Fruit fly (Drosophila melanogaster): ENCODE results near the gene rod.
A peak's percentile ranks its signal among the peaks of the same experiment; 100 is the strongest.

rod gene

dm6 chr3R:31627186-31627585, 46.4 kb downstream of the rod start (continued):
- TF ChIP-seq Ets65A (GFP tag), result peak; percentile 39
- TF ChIP-seq Asciz (GFP tag; optimal IDR thresholded peaks at IDR 0.05), result no peak
- no peak for TF ChIP-seq so (GFP tag; IDR thresholded peaks at IDR 0.05)
- no peak for TF ChIP-seq Camta (GFP tag; optimal IDR thresholded peaks at IDR 0.05)
- TF ChIP-seq CG34224 (GFP tag; IDR thresholded peaks at IDR 0.05; ENCODE audit: partially characterized antibody), result no peak
- no peak for TF ChIP-seq CG8359 (GFP tag; optimal IDR thresholded peaks at IDR 0.05; ENCODE audit: borderline replicate concordance)
- no peak for TF ChIP-seq emc (GFP tag; optimal IDR thresholded peaks at IDR 0.05)
- no peak for TF ChIP-seq B-H2 (GFP tag; optimal IDR thresholded peaks at IDR 0.05)
- no peak for TF ChIP-seq CG11696 (GFP tag; IDR thresholded peaks at IDR 0.05)
- no peak for TF ChIP-seq CG4360 (GFP tag; IDR thresholded peaks at IDR 0.05)
- peak; percentile 27; the same call in 1 of the 2 replicates for TF ChIP-seq slbo (GFP tag; IDR thresholded peaks at IDR 0.05)
- no peak for TF ChIP-seq CG8388 (GFP tag; optimal IDR thresholded peaks at IDR 0.05)
- TF ChIP-seq CG5245 (GFP tag; optimal IDR thresholded peaks at IDR 0.05), result no peak
- TF ChIP-seq CG16863 (GFP tag; optimal IDR thresholded peaks at IDR 0.05), result no peak
- TF ChIP-seq CG4424 (GFP tag; optimal IDR thresholded peaks at IDR 0.05), result peak; percentile 3
- no peak for TF ChIP-seq hbn (GFP tag; IDR thresholded peaks at IDR 0.05; ENCODE audit: partially characterized antibody)
- no peak for TF ChIP-seq CG17186 (GFP tag; optimal IDR thresholded peaks at IDR 0.05)
- TF ChIP-seq CG18599 (GFP tag; optimal IDR thresholded peaks at IDR 0.05), result peak; percentile 19
- no peak for TF ChIP-seq chm (GFP tag; IDR thresholded peaks at IDR 0.05)
- no peak for TF ChIP-seq az2 (GFP tag; optimal IDR thresholded peaks at IDR 0.05)
- no peak for TF ChIP-seq cas (GFP tag; IDR thresholded peaks at IDR 0.05)
- TF ChIP-seq crp (GFP tag; optimal IDR thresholded peaks at IDR 0.05), result no peak
- TF ChIP-seq CG14441 (GFP tag; IDR thresholded peaks at IDR 0.05), result no peak
- no peak for TF ChIP-seq Optix (GFP tag; IDR thresholded peaks at IDR 0.05)
- no peak for TF ChIP-seq HLH54F (GFP tag; optimal IDR thresholded peaks at IDR 0.05)
- no peak for TF ChIP-seq her (GFP tag; optimal IDR thresholded peaks at IDR 0.05)
- TF ChIP-seq CG12391 (tag; optimal IDR thresholded peaks at IDR 0.05), result no peak
- TF ChIP-seq h (optimal IDR thresholded peaks at IDR 0.05), result no peak
- no peak for TF ChIP-seq Doc3 (GFP tag; IDR thresholded peaks at IDR 0.05; ENCODE audit: partially characterized antibody)
- TF ChIP-seq CG8290 (GFP tag; optimal IDR thresholded peaks at IDR 0.05), result no peak
- TF ChIP-seq CG8290 (tag; optimal IDR thresholded peaks at IDR 0.05), result no peak
- TF ChIP-seq CG15479 (GFP tag; optimal IDR thresholded peaks at IDR 0.05), result no peak
- no peak for TF ChIP-seq ranshi (GFP tag; IDR thresholded peaks at IDR 0.05)
- TF ChIP-seq CG6654 (GFP tag; optimal IDR thresholded peaks at IDR 0.05), result no peak
- TF ChIP-seq Hsf (GFP tag; optimal IDR thresholded peaks at IDR 0.05), result no peak
- TF ChIP-seq CG15011 (GFP tag; optimal IDR thresholded peaks at IDR 0.05), result no peak
- no peak for TF ChIP-seq Dek (tag; optimal IDR thresholded peaks at IDR 0.05)
- TF ChIP-seq Ets97D (GFP tag; optimal IDR thresholded peaks at IDR 0.05), result no peak
- no peak for TF ChIP-seq Bgb (GFP tag; IDR thresholded peaks at IDR 0.05; ENCODE audit: partially characterized antibody)
- TF ChIP-seq CG18476 (GFP tag; optimal IDR thresholded peaks at IDR 0.05), result no peak
- TF ChIP-seq Atf-2 (GFP tag; optimal IDR thresholded peaks at IDR 0.05), result no peak
- TF ChIP-seq CrebB (tag; optimal IDR thresholded peaks at IDR 0.05), result no peak
- TF ChIP-seq esg (GFP tag; conservative IDR thresholded peaks at IDR 0.05), result no peak
- TF ChIP-seq vnd (GFP tag; IDR thresholded peaks at IDR 0.05; ENCODE audit: partially characterized antibody), result no peak
- TF ChIP-seq Dref (GFP tag; IDR thresholded peaks at IDR 0.05), result no peak
- TF ChIP-seq mirr (GFP tag; optimal IDR thresholded peaks at IDR 0.05), result no peak
- TF ChIP-seq TFAM (GFP tag; optimal IDR thresholded peaks at IDR 0.05), result no peak
- no peak for TF ChIP-seq lab (GFP tag; optimal IDR thresholded peaks at IDR 0.05)
- no peak for TF ChIP-seq nau (GFP tag; optimal IDR thresholded peaks at IDR 0.05)
- TF ChIP-seq CG10147 (GFP tag; optimal IDR thresholded peaks at IDR 0.05), result no peak
- peak; percentile 45 for TF ChIP-seq row (GFP tag; IDR thresholded peaks at IDR 0.05)
- TF ChIP-seq HmgZ (tag; optimal IDR thresholded peaks at IDR 0.05), result no peak

Data from whole organism, embryonic.